Fruit fly (Drosophila melanogaster) whole organism, embryonic: ENCODE results near the gene CG14511.

Experiments used
- Ada2b ChIP-seq: fragments of 200-800 bp; sonication (Bioruptor generic); IDR thresholded peaks from 2 replicates; pipeline ENCODE4 v1.3.6; 2022; ENCODE audit warnings: missing biosample characterization, missing genetic modification characterization
- Antp ChIP-seq: fragments of 200-800 bp; sonication (Bioruptor generic); optimal IDR thresholded peaks from 3 replicates; lab custom pipeline; 2016; ENCODE audit warnings: missing biosample characterization, missing genetic modification characterization
- Bgb ChIP-seq: fragments of 200-800 bp; sonication (Bioruptor generic); IDR thresholded peaks from 2 replicates; pipeline ENCODE4 v1.3.6; 2022; ENCODE audit warnings: missing biosample characterization, missing genetic modification characterization; ENCODE audit not compliant: partially characterized antibody
- Blimp-1 ChIP-seq: fragments of 200-800 bp; sonication (Bioruptor generic); optimal IDR thresholded peaks from 3 replicates; lab custom pipeline; 2018; ENCODE audit warnings: missing biosample characterization, missing genetic modification characterization, mild to moderate bottlenecking, moderate library complexity, missing genetic modification reagents
- CG12219 ChIP-seq: fragments of 200-800 bp; sonication (Bioruptor generic); optimal IDR thresholded peaks from 3 replicates; lab custom pipeline; 2018; ENCODE audit warnings: missing biosample characterization, mild to moderate bottlenecking, missing genetic modification characterization
- CG12659 ChIP-seq: fragments of 200-800 bp; sonication (Bioruptor generic); optimal IDR thresholded peaks from 3 replicates; lab custom pipeline; 2017; ENCODE audit warnings: mild to moderate bottlenecking, missing biosample characterization, missing genetic modification reagents, missing genetic modification characterization
- CG13287 ChIP-seq: fragments of 200-800 bp; sonication (Bioruptor generic); IDR thresholded peaks from 2 replicates; pipeline ENCODE4 v1.3.6; 2022; ENCODE audit warnings: missing biosample characterization, missing genetic modification characterization; ENCODE audit not compliant: partially characterized antibody
- CG14860 ChIP-seq: fragments of 200-800 bp; sonication (Bioruptor generic); IDR thresholded peaks from 3 replicates; pipeline ENCODE4 v1.3.6; 2022; ENCODE audit warnings: missing biosample characterization, missing genetic modification characterization; ENCODE audit not compliant: partially characterized antibody
- CG17912 ChIP-seq: fragments of 200-800 bp; sonication (Bioruptor generic); optimal IDR thresholded peaks from 2 replicates; lab custom pipeline; 2018; ENCODE audit warnings: missing biosample characterization, mild to moderate bottlenecking, missing genetic modification characterization
- CG2116 ChIP-seq: fragments of 200-800 bp; sonication (Bioruptor generic); optimal IDR thresholded peaks from 3 replicates; lab custom pipeline; 2018; ENCODE audit warnings: missing biosample characterization, mild to moderate bottlenecking, missing genetic modification characterization
- CG2875 ChIP-seq: fragments of 200-800 bp; sonication (Bioruptor generic); optimal IDR thresholded peaks from 2 replicates; lab custom pipeline; 2017; ENCODE audit warnings: missing biosample characterization, mild to moderate bottlenecking, missing genetic modification characterization, missing genetic modification reagents
- CG2889 ChIP-seq: fragments of 200-800 bp; sonication (Bioruptor generic); IDR thresholded peaks from 3 replicates; pipeline ENCODE4 v1.3.6; 2022; ENCODE audit warnings: missing biosample characterization, missing genetic modification characterization
- CG34224 ChIP-seq: fragments of 200-800 bp; sonication (Bioruptor generic); IDR thresholded peaks from 3 replicates; pipeline ENCODE4 v1.3.6; 2022; ENCODE audit warnings: missing biosample characterization, missing genetic modification characterization; ENCODE audit not compliant: partially characterized antibody
- CG34376 ChIP-seq: fragments of 200-800 bp; sonication (Bioruptor generic); optimal IDR thresholded peaks from 2 replicates; lab custom pipeline; 2018; ENCODE audit warnings: missing biosample characterization, mild to moderate bottlenecking, missing genetic modification characterization
- CG34422 ChIP-seq: fragments of 200-800 bp; sonication (Bioruptor generic); IDR thresholded peaks from 3 replicates; pipeline ENCODE4 v1.3.6; 2022; ENCODE audit warnings: missing biosample characterization, missing genetic modification characterization
- CG9437 ChIP-seq: fragments of 200-800 bp; sonication (Bioruptor generic); optimal IDR thresholded peaks from 2 replicates; lab custom pipeline; 2018; ENCODE audit warnings: missing biosample characterization, mild to moderate bottlenecking, missing genetic modification characterization
- Dad ChIP-seq: fragments of 200-800 bp; sonication (Bioruptor generic); optimal IDR thresholded peaks from 3 replicates; lab custom pipeline; 2016; ENCODE audit warnings: missing biosample characterization, missing genetic modification characterization
- Dbx ChIP-seq: fragments of 200-800 bp; sonication (Bioruptor generic); IDR thresholded peaks from 3 replicates; pipeline ENCODE4 v1.3.6; 2022; ENCODE audit warnings: missing biosample characterization, missing genetic modification characterization
- Dll ChIP-seq: fragments of 200-800 bp; sonication (Bioruptor generic); IDR thresholded peaks from 4 replicates; pipeline ENCODE4 v1.3.6; 2022; ENCODE audit warnings: missing biosample characterization, missing genetic modification characterization; ENCODE audit not compliant: partially characterized antibody
- Dp ChIP-seq: fragments of 200-800 bp; sonication (Bioruptor generic); optimal IDR thresholded peaks from 2 replicates; lab custom pipeline; 2018; ENCODE audit warnings: missing biosample characterization, mild to moderate bottlenecking, missing genetic modification characterization, moderate library complexity
- Dref ChIP-seq: fragments of 200-800 bp; sonication (Bioruptor generic); IDR thresholded peaks from 2 replicates; pipeline ENCODE4 v1.3.6; 2022; ENCODE audit warnings: missing biosample characterization, missing genetic modification characterization
- E2f2 ChIP-seq: fragments of 200-800 bp; sonication (Bioruptor generic); IDR thresholded peaks from 2 replicates; pipeline ENCODE4 v1.3.6; 2022; ENCODE audit warnings: missing biosample characterization, missing genetic modification characterization
- Fer1 ChIP-seq: fragments of 200-800 bp; sonication (Bioruptor generic); optimal IDR thresholded peaks from 2 replicates; lab custom pipeline; 2017; ENCODE audit warnings: missing biosample characterization, mild to moderate bottlenecking, missing genetic modification characterization
- HLH4C ChIP-seq: fragments of 200-800 bp; sonication (Bioruptor generic); IDR thresholded peaks from 3 replicates; pipeline ENCODE4 v1.3.6; 2022; ENCODE audit warnings: missing biosample characterization, missing genetic modification characterization; ENCODE audit not compliant: partially characterized antibody
- Hr78 ChIP-seq, 2 experiments: fragments of 200-800 bp in 1 of 2; fragments of >200 bp in 1 of 2; sonication (Bioruptor generic) in 1 of 2; optimal IDR thresholded peaks; 2 replicates each; lab custom pipeline; 2017 to 2019; ENCODE audit warnings: missing biosample characterization in 2 of 2, missing genetic modification characterization in 2 of 2, mild to moderate bottlenecking in 1 of 2, moderate library complexity in 1 of 2
- MBD-R2 ChIP-seq: fragments of 200-800 bp; sonication (Bioruptor generic); IDR thresholded peaks from 2 replicates; pipeline ENCODE4 v1.3.6; 2022; ENCODE audit warnings: missing biosample characterization, missing genetic modification characterization
- Max ChIP-seq: fragments of 200-800 bp; sonication (Bioruptor generic); optimal IDR thresholded peaks from 2 replicates; lab custom pipeline; 2016; ENCODE audit warnings: missing biosample characterization, mild to moderate bottlenecking, missing genetic modification characterization
- Myb ChIP-seq: fragments of 200-800 bp; sonication (Bioruptor generic); optimal IDR thresholded peaks from 2 replicates; lab custom pipeline; 2016; ENCODE audit warnings: missing biosample characterization, missing genetic modification characterization
- Scr ChIP-seq: fragments of 200-800 bp; sonication (Bioruptor generic); IDR thresholded peaks from 2 replicates; pipeline ENCODE4 v1.3.6; 2022; ENCODE audit warnings: missing biosample characterization, missing genetic modification characterization; ENCODE audit not compliant: partially characterized antibody
- al ChIP-seq: fragments of 200-800 bp; sonication (Bioruptor generic); IDR thresholded peaks from 2 replicates; pipeline ENCODE4 v1.3.6; 2022; ENCODE audit warnings: missing biosample characterization, missing genetic modification characterization
- az2 ChIP-seq: fragments of 200-800 bp; sonication (Bioruptor generic); optimal IDR thresholded peaks from 3 replicates; lab custom pipeline; 2016; ENCODE audit warnings: missing biosample characterization, missing genetic modification characterization
- chm ChIP-seq: fragments of 200-800 bp; sonication (Bioruptor generic); IDR thresholded peaks from 2 replicates; pipeline ENCODE4 v1.3.6; 2022; ENCODE audit warnings: missing biosample characterization, missing genetic modification characterization
- corto ChIP-seq: fragments of 200-800 bp; sonication (Bioruptor generic); optimal IDR thresholded peaks from 2 replicates; lab custom pipeline; 2016; ENCODE audit warnings: missing biosample characterization, mild to moderate bottlenecking, missing genetic modification characterization, moderate library complexity
- crp ChIP-seq, 2 experiments: fragments of 200-800 bp; sonication (Bioruptor generic); optimal IDR thresholded peaks; 2 replicates in 1 of 2; 3 replicates in 1 of 2; lab custom pipeline; 2017; ENCODE audit warnings: missing biosample characterization in 2 of 2, missing genetic modification characterization in 2 of 2, mild to moderate bottlenecking in 1 of 2, moderate library complexity in 1 of 2
- grn ChIP-seq: fragments of 200-800 bp; sonication (Bioruptor generic); optimal IDR thresholded peaks from 3 replicates; lab custom pipeline; 2017; ENCODE audit warnings: missing biosample characterization, missing genetic modification characterization
- kah ChIP-seq: fragments of 200-800 bp; sonication (Bioruptor generic); optimal IDR thresholded peaks from 2 replicates; lab custom pipeline; 2018; ENCODE audit warnings: missing biosample characterization, mild to moderate bottlenecking, missing genetic modification characterization
- lola ChIP-seq, 3 experiments: fragments of >200 bp in 2 of 3; fragments of 200-800 bp in 1 of 3; sonication (Bioruptor generic) in 1 of 3; optimal IDR thresholded peaks; 2 replicates each; lab custom pipeline; 2017 to 2019; ENCODE audit warnings: missing biosample characterization in 3 of 3, missing genetic modification characterization in 3 of 3, mild to moderate bottlenecking in 1 of 3, moderate library complexity in 1 of 3
- lov ChIP-seq, 2 experiments: fragments of 200-800 bp in 1 of 2; fragments of >200 bp in 1 of 2; sonication (Bioruptor generic) in 1 of 2; IDR thresholded peaks in 1 of 2; optimal IDR thresholded peaks in 1 of 2; 2 replicates in 1 of 2; 3 replicates in 1 of 2; pipeline versions ENCODE4 v1.3.6 to Lab custom; 2017 to 2022; ENCODE audit warnings: missing biosample characterization in 1 of 2, missing genetic modification characterization in 1 of 2
- mld ChIP-seq: fragments of 200-800 bp; sonication (Bioruptor generic); IDR thresholded peaks from 3 replicates; pipeline ENCODE4 v1.3.6; 2022; ENCODE audit warnings: missing biosample characterization, missing genetic modification characterization; ENCODE audit not compliant: partially characterized antibody
- pb ChIP-seq: fragments of 200-800 bp; sonication (Bioruptor generic); optimal IDR thresholded peaks from 3 replicates; lab custom pipeline; 2016; ENCODE audit warnings: missing biosample characterization, missing genetic modification characterization
- pnt ChIP-seq: fragments of 200-800 bp; sonication (Bioruptor generic); optimal IDR thresholded peaks from 3 replicates; lab custom pipeline; 2016; ENCODE audit warnings: missing biosample characterization, missing genetic modification characterization
- pzg ChIP-seq: fragments of 200-800 bp; sonication (Bioruptor generic); optimal IDR thresholded peaks from 3 replicates; lab custom pipeline; 2018; ENCODE audit warnings: missing biosample characterization, mild to moderate bottlenecking, missing genetic modification characterization, moderate library complexity
- scrt ChIP-seq: fragments of 200-800 bp; sonication (Bioruptor generic); optimal IDR thresholded peaks from 2 replicates; lab custom pipeline; 2018; ENCODE audit warnings: missing biosample characterization, mild to moderate bottlenecking, missing genetic modification characterization, moderate library complexity
- sna ChIP-seq: fragments of 200-800 bp; sonication (Bioruptor generic); IDR thresholded peaks from 2 replicates; pipeline ENCODE4 v1.3.6; 2022; ENCODE audit warnings: missing biosample characterization, missing genetic modification characterization; ENCODE audit not compliant: partially characterized antibody
- sug ChIP-seq: fragments of 200-800 bp; optimal IDR thresholded peaks from 2 replicates; lab custom pipeline; 2019; ENCODE audit warnings: missing biosample characterization, mild to moderate bottlenecking, missing genetic modification characterization, moderate library complexity
- toy ChIP-seq: fragments of 200-800 bp; sonication (Bioruptor generic); IDR thresholded peaks from 2 replicates; pipeline ENCODE4 v1.3.6; 2022; ENCODE audit warnings: missing biosample characterization, missing genetic modification characterization
- unc-4 ChIP-seq: fragments of 200-800 bp; sonication (Bioruptor generic); IDR thresholded peaks from 2 replicates; pipeline ENCODE4 v1.3.6; 2022; ENCODE audit warnings: missing biosample characterization, missing genetic modification characterization; ENCODE audit not compliant: partially characterized antibody
- vvl ChIP-seq: fragments of 200-800 bp; sonication (Bioruptor generic); IDR thresholded peaks from 2 replicates; pipeline ENCODE4 v1.3.6; 2022; ENCODE audit warnings: missing biosample characterization, missing genetic modification characterization

The CG14511 gene

DNA sequence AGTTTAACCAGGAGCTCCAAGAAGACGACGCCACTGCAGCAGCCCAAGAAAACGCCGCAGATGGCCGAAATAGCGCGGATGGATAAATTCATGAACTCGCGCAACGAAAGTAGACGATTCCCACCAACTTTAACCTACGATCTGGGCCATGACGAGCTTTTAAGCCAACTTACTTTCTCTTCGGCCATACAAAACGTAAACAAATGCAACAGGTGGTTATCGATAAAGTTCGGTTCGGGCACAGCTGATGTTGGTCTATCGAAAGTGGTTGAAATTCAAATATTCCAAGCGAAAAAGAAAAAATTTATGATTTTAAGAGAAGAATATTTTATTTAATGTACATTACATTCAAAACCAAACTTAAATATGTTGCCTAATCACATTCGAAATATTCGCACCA, at the start of gene CG14511:
Gene CG14511, minus strand, starts transcription at position 184 of the 400 bp plus-strand sequence.
- TF ChIP-seq Max (GFP tag; lab: Kevin White, UChicago) (no peak), Dbx (no peak), CG14860 (GFP tag; lab: Robert Waterston, UW) (0 out of 3 replicates have a peak, but pooled peaks have one; percentile 18), chm (GFP tag; lab: Robert Waterston, UW) (no peak), lola (GFP tag; optimal IDR thresholded peaks at IDR 0.05; lab: Kevin White, UChicago) (no peak), Hr78 (GFP tag; optimal IDR thresholded peaks at IDR 0.05; lab: Kevin White, UChicago) (peak in 1 of 2 experiments; percentile 78), Ada2b (GFP tag; lab: Robert Waterston, UW) (no peak), E2f2 (GFP tag; lab: Robert Waterston, UW) (peak; percentile 77), sug (no peak), Dll (GFP tag; lab: Robert Waterston, UW) (peak; percentile 45; the same call in 1 of the 4 replicates), CG12659 (GFP tag; lab: Kevin White, UChicago) (no peak), vvl (GFP tag; lab: Robert Waterston, UW) (no peak), CG34224 (GFP tag; lab: Robert Waterston, UW) (peak; percentile 61), Myb (GFP tag; lab: Kevin White, UChicago) (peak; percentile 55), Fer1 (GFP tag; lab: Kevin White, UChicago) (no peak), corto (GFP tag; lab: Kevin White, UChicago) (no peak), MBD-R2 (GFP tag; lab: Robert Waterston, UW) (peak; percentile 66), az2 (GFP tag; lab: Kevin White, UChicago) (no peak), Scr (GFP tag; lab: Robert Waterston, UW) (peak; percentile 41; the same call in 1 of the 2 replicates), pnt (no peak), CG12219 (GFP tag; lab: Kevin White, UChicago) (no peak), mld (0 out of 3 replicates have a peak, but pooled peaks have one; percentile 21), CG13287 (peak; percentile 48; the same call in 1 of the 2 replicates), Dref (GFP tag; lab: Robert Waterston, UW) (peak; percentile 62), crp (GFP tag; optimal IDR thresholded peaks at IDR 0.05; lab: Kevin White, UChicago) (peak in 1 of 2 experiments; percentile 81), CG2875 (GFP tag; lab: Kevin White, UChicago) (no peak), lov (optimal IDR thresholded peaks at IDR 0.05; lab: Kevin White, UChicago) (no peak), lov (GFP tag; IDR thresholded peaks at IDR 0.05; lab: Robert Waterston, UW) (no peak), HLH4C (GFP tag; lab: Robert Waterston, UW) (peak; percentile 58; the same call in 1 of the 3 replicates), CG34376 (GFP tag; lab: Kevin White, UChicago) (no peak), Dp (GFP tag; lab: Kevin White, UChicago) (peak; percentile 65), Blimp-1 (GFP tag; lab: Kevin White, UChicago) (peak; percentile 29), CG17912 (GFP tag; lab: Kevin White, UChicago) (no peak), unc-4 (GFP tag; lab: Robert Waterston, UW) (0 out of 2 replicates have a peak, but pooled peaks have one; percentile 28), Bgb (GFP tag; lab: Robert Waterston, UW) (no peak; the same call in 1 of the 2 replicates), CG2889 (GFP tag; lab: Robert Waterston, UW) (no peak), grn (GFP tag; lab: Kevin White, UChicago) (no peak), kah (GFP tag; lab: Kevin White, UChicago) (peak; percentile 100), Dad (GFP tag; lab: Kevin White, UChicago) (no peak), toy (no peak), sna (GFP tag; lab: Robert Waterston, UW) (0 out of 2 replicates have a peak, but pooled peaks have one; percentile 15), al (GFP tag; lab: Robert Waterston, UW) (no peak), CG9437 (GFP tag; lab: Kevin White, UChicago) (peak; percentile 96), Antp (GFP tag; lab: Kevin White, UChicago) (no peak), CG2116 (GFP tag; lab: Kevin White, UChicago) (peak; percentile 40), CG34422 (GFP tag; lab: Robert Waterston, UW) (peak; percentile 32; the same call in 1 of the 3 replicates), scrt (GFP tag; lab: Kevin White, UChicago) (peak; percentile 83), pb (GFP tag; lab: Kevin White, UChicago) (no peak), pzg (GFP tag; lab: Kevin White, UChicago) (peak; percentile 26)
